Worm (Caenorhabditis elegans) whole organism, L3 larva: Measurements from ENCODE around the gene C08B6.2.

Experiments
- R02D3.7 ChIP-seq: fragments of 150-350 bp; optimal IDR thresholded peaks from 2 replicates; lab custom pipeline; 2014; ENCODE audit warnings: missing biosample characterization, missing genetic modification characterization
- ZK546.5 ChIP-seq: sonication (generic microtip); optimal IDR thresholded peaks from 2 replicates; lab custom pipeline; 2017; ENCODE audit warnings: missing biosample characterization, missing genetic modification characterization
- aly-2 ChIP-seq: fragments of 150-350 bp; optimal IDR thresholded peaks from 2 replicates; lab custom pipeline; 2014; ENCODE audit warnings: missing biosample characterization, missing genetic modification characterization
- ama-1 ChIP-seq: fragments of 150-350 bp; optimal IDR thresholded peaks from 2 replicates; lab custom pipeline; 2018
- ceh-16 ChIP-seq: sonication (generic microtip); optimal IDR thresholded peaks from 2 replicates; lab custom pipeline; 2017; ENCODE audit warnings: missing biosample characterization, missing genetic modification characterization
- ceh-28 ChIP-seq: fragments of 150-350 bp; optimal IDR thresholded peaks from 2 replicates; lab custom pipeline; 2014; ENCODE audit warnings: missing biosample characterization, missing genetic modification reagents, missing genetic modification characterization
- ceh-82 ChIP-seq: fragments of 150-350 bp; optimal IDR thresholded peaks from 2 replicates; lab custom pipeline; 2014; ENCODE audit warnings: missing biosample characterization, missing genetic modification characterization
- ceh-9 ChIP-seq: sonication (generic microtip); optimal IDR thresholded peaks from 2 replicates; lab custom pipeline; 2018; ENCODE audit warnings: missing biosample characterization, missing genetic modification characterization
- daf-12 ChIP-seq: fragments of 150-350 bp; optimal IDR thresholded peaks from 2 replicates; lab custom pipeline; 2014; ENCODE audit warnings: missing biosample characterization, missing genetic modification reagents, missing genetic modification characterization
- egl-27 ChIP-seq: sonication (generic microtip); optimal IDR thresholded peaks from 4 replicates; lab custom pipeline; 2017; ENCODE audit warnings: missing biosample characterization, missing genetic modification reagents, missing genetic modification characterization
- egl-5 ChIP-seq: fragments of 150-350 bp; optimal IDR thresholded peaks from 2 replicates; lab custom pipeline; 2017; ENCODE audit warnings: missing biosample characterization, missing genetic modification reagents, missing genetic modification characterization, inconsistent platforms
- elt-1 ChIP-seq: fragments of 150-350 bp; optimal IDR thresholded peaks from 2 replicates; lab custom pipeline; 2014; ENCODE audit warnings: missing biosample characterization, missing genetic modification characterization
- elt-2 ChIP-seq: sonication (generic microtip); optimal IDR thresholded peaks from 2 replicates; lab custom pipeline; 2016; ENCODE audit warnings: missing genetic modification reagents, mild to moderate bottlenecking, missing genetic modification characterization, missing compliant biosample characterization
- elt-3 ChIP-seq, 3 experiments: fragments of 150-350 bp in 1 of 3; sonication (generic microtip) in 2 of 3; optimal IDR thresholded peaks; 2 replicates in 2 of 3; 4 replicates in 1 of 3; lab custom pipeline; 2014 to 2017; ENCODE audit warnings: missing biosample characterization in 3 of 3, missing genetic modification characterization in 3 of 3
- eor-1 ChIP-seq, 2 experiments: fragments of 150-350 bp; optimal IDR thresholded peaks; 2 replicates each; lab custom pipeline; 2014 to 2018; ENCODE audit warnings: missing biosample characterization in 2 of 2, missing genetic modification characterization in 2 of 2
- fkh-10 ChIP-seq: sonication (generic microtip); optimal IDR thresholded peaks from 2 replicates; lab custom pipeline; 2017; ENCODE audit warnings: missing biosample characterization, missing genetic modification reagents, missing genetic modification characterization
- fkh-2 ChIP-seq: fragments of 150-350 bp; optimal IDR thresholded peaks from 2 replicates; lab custom pipeline; 2014; ENCODE audit warnings: missing biosample characterization, missing genetic modification reagents, missing genetic modification characterization
- fos-1 ChIP-seq: fragments of 150-350 bp; optimal IDR thresholded peaks from 2 replicates; lab custom pipeline; 2014; ENCODE audit warnings: missing biosample characterization, missing genetic modification characterization
- hmg-11 ChIP-seq: sonication (generic microtip); optimal IDR thresholded peaks from 2 replicates; lab custom pipeline; 2016; ENCODE audit warnings: missing genetic modification characterization, missing compliant biosample characterization
- jun-1 ChIP-seq: fragments of 150-350 bp; optimal IDR thresholded peaks from 2 replicates; lab custom pipeline; 2014; ENCODE audit warnings: missing biosample characterization, missing genetic modification reagents, missing genetic modification characterization
- lin-15B ChIP-seq: fragments of 150-350 bp; optimal IDR thresholded peaks from 2 replicates; lab custom pipeline; 2014; ENCODE audit warnings: missing biosample characterization, missing genetic modification characterization
- lin-39 ChIP-seq: fragments of 150-350 bp; optimal IDR thresholded peaks from 2 replicates; lab custom pipeline; 2018; ENCODE audit warnings: missing biosample characterization, missing genetic modification reagents, missing genetic modification characterization
- lsy-12 ChIP-seq: sonication (generic microtip); optimal IDR thresholded peaks from 2 replicates; lab custom pipeline; 2016; ENCODE audit warnings: mild to moderate bottlenecking, missing genetic modification characterization, missing compliant biosample characterization
- mdl-1 ChIP-seq: fragments of 150-350 bp; optimal IDR thresholded peaks from 2 replicates; lab custom pipeline; 2014; ENCODE audit warnings: missing biosample characterization, missing genetic modification characterization
- mml-1 ChIP-seq: fragments of 150-350 bp; sonication (generic microtip); optimal IDR thresholded peaks from 3 replicates; lab custom pipeline; 2014; ENCODE audit warnings: missing biosample characterization, missing genetic modification characterization
- nfya-1 ChIP-seq: sonication (generic microtip); optimal IDR thresholded peaks from 2 replicates; lab custom pipeline; 2017; ENCODE audit warnings: missing genetic modification characterization, mild to moderate bottlenecking, missing compliant biosample characterization, antibody characterized with exemption, moderate library complexity; ENCODE audit not compliant: insufficient read depth
- nhr-11 ChIP-seq: fragments of 150-350 bp; optimal IDR thresholded peaks from 2 replicates; lab custom pipeline; 2014; ENCODE audit warnings: missing biosample characterization, missing genetic modification characterization
- nhr-12 ChIP-seq: fragments of 150-350 bp; optimal IDR thresholded peaks from 2 replicates; lab custom pipeline; 2014; ENCODE audit warnings: missing biosample characterization, missing genetic modification characterization
- nhr-23 ChIP-seq: fragments of 150-350 bp; optimal IDR thresholded peaks from 2 replicates; lab custom pipeline; 2014; ENCODE audit warnings: missing biosample characterization, missing genetic modification reagents, missing genetic modification characterization
- nhr-237 ChIP-seq: fragments of 150-350 bp; optimal IDR thresholded peaks from 2 replicates; lab custom pipeline; 2014; ENCODE audit warnings: missing biosample characterization, missing genetic modification characterization
- nhr-25 ChIP-seq: sonication (generic microtip); optimal IDR thresholded peaks from 2 replicates; lab custom pipeline; 2017; ENCODE audit warnings: missing biosample characterization, missing genetic modification characterization
- nhr-28 ChIP-seq: fragments of 150-350 bp; optimal IDR thresholded peaks from 2 replicates; lab custom pipeline; 2014; ENCODE audit warnings: missing biosample characterization, missing genetic modification characterization
- nhr-43 ChIP-seq: sonication (generic microtip); optimal IDR thresholded peaks from 2 replicates; lab custom pipeline; 2016; ENCODE audit warnings: mild to moderate bottlenecking, missing genetic modification characterization, missing compliant biosample characterization; ENCODE audit not compliant: poor library complexity, severe bottlenecking
- nhr-67 ChIP-seq: fragments of 150-350 bp; optimal IDR thresholded peaks from 2 replicates; lab custom pipeline; 2014; ENCODE audit warnings: missing biosample characterization, missing genetic modification characterization
- nhr-76 ChIP-seq: fragments of 150-350 bp; sonication (generic microtip); optimal IDR thresholded peaks from 5 replicates; lab custom pipeline; 2014; ENCODE audit warnings: missing biosample characterization, missing genetic modification characterization
- nhr-77 ChIP-seq: fragments of 150-350 bp; optimal IDR thresholded peaks from 2 replicates; lab custom pipeline; 2014; ENCODE audit warnings: missing biosample characterization, missing genetic modification characterization
- pha-4 ChIP-seq: fragments of 150-350 bp; optimal IDR thresholded peaks from 2 replicates; lab custom pipeline; 2014; ENCODE audit warnings: missing biosample characterization, missing genetic modification reagents, missing genetic modification characterization
- pqm-1 ChIP-seq: fragments of 150-350 bp; optimal IDR thresholded peaks from 2 replicates; lab custom pipeline; 2017; ENCODE audit warnings: missing biosample characterization, missing genetic modification characterization, inconsistent platforms
- sea-2 ChIP-seq: fragments of 150-350 bp; sonication (generic microtip); optimal IDR thresholded peaks from 4 replicates; lab custom pipeline; 2014; ENCODE audit warnings: missing biosample characterization, missing genetic modification reagents, missing genetic modification characterization
- skn-1 ChIP-seq: fragments of 150-350 bp; optimal IDR thresholded peaks from 2 replicates; lab custom pipeline; 2014; ENCODE audit warnings: missing biosample characterization, missing genetic modification characterization
- snpc-4 ChIP-seq: fragments of 150-350 bp; optimal IDR thresholded peaks from 2 replicates; lab custom pipeline; 2014; ENCODE audit warnings: missing biosample characterization, missing genetic modification characterization
- tbx-2 ChIP-seq: sonication (generic microtip); optimal IDR thresholded peaks from 2 replicates; lab custom pipeline; 2016; ENCODE audit warnings: mild to moderate bottlenecking, missing genetic modification characterization, missing compliant biosample characterization
- unc-39 ChIP-seq: sonication (generic microtip); optimal IDR thresholded peaks from 4 replicates; lab custom pipeline; 2017; ENCODE audit warnings: missing biosample characterization, missing genetic modification characterization
- unc-62 ChIP-seq: fragments of 150-350 bp; sonication (generic microtip); optimal IDR thresholded peaks from 4 replicates; lab custom pipeline; 2014; ENCODE audit warnings: missing biosample characterization, missing genetic modification reagents, missing genetic modification characterization
- zag-1 ChIP-seq: fragments of 150-350 bp; optimal IDR thresholded peaks from 2 replicates; lab custom pipeline; 2014; ENCODE audit warnings: missing biosample characterization, missing genetic modification characterization
- ztf-11 ChIP-seq: fragments of 150-350 bp; optimal IDR thresholded peaks from 2 replicates; lab custom pipeline; 2014; ENCODE audit warnings: missing biosample characterization, missing genetic modification characterization
- ztf-4 ChIP-seq: fragments of 150-350 bp; optimal IDR thresholded peaks from 2 replicates; lab custom pipeline; 2014; ENCODE audit warnings: missing biosample characterization, missing genetic modification characterization

C08B6.2 gene

ce11 chrV:10086141-10086540 lies 19.4 kb upstream of the C08B6.2 start:
- TF ChIP-seq nhr-76 (tag; lab: Kevin White, UChicago) (peak; percentile 35), unc-62 (GFP tag; lab: Kevin White, UChicago) (no peak)

DNA sequence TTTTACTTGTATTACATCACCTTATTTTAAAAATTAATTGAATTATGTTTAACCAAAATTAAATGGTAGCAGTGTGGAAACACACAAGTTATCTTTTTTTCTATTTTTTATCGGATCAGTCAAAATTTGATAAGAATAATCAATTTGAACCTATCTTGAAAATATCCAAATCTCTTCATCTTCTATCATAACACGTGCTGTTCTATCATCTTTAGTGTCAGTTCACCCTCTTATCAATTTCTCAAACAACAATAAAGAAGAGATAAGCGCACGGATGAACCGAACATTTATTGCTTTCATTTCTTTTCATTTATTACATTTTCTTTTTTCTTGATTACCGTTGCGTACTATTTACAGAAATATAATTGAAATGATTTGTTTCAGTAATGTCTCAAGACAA lies 18.4 kb upstream of the C08B6.2 start, which contains the start of gene R04B5.5:
R04B5.5 (plus strand) TSS at position 378 of the 400 bp plus-strand sequence.
- no peak for TF ChIP-seq ceh-16 (tag; lab: Kevin White, UChicago)
- TF ChIP-seq R02D3.7 (tag; lab: Kevin White, UChicago): no peak
- TF ChIP-seq nhr-25 (tag; lab: Kevin White, UChicago): no peak
- TF ChIP-seq fos-1: no peak
- TF ChIP-seq nhr-76 (tag; lab: Kevin White, UChicago): peak; percentile 62
- TF ChIP-seq nfya-1 (tag; lab: Kevin White, UChicago): no peak
- no peak for TF ChIP-seq egl-27 (tag; lab: Kevin White, UChicago)
- TF ChIP-seq elt-3 (tag; optimal IDR thresholded peaks at IDR 0.05; lab: Kevin White, UChicago): peak in 1 of 3 experiments; percentile 71
- TF ChIP-seq lsy-12 (tag; lab: Kevin White, UChicago): no peak
- TF ChIP-seq mml-1 (tag; lab: Kevin White, UChicago): no peak
- TF ChIP-seq jun-1: peak; percentile 39
- no peak for TF ChIP-seq ZK546.5 (tag; lab: Kevin White, UChicago)
- no peak for TF ChIP-seq skn-1 (tag; lab: Kevin White, UChicago)
- no peak for TF ChIP-seq ztf-11
- TF ChIP-seq zag-1: no peak
- no peak for TF ChIP-seq tbx-2 (tag; lab: Kevin White, UChicago)
- peak; percentile 59 for TF ChIP-seq nhr-43 (tag; lab: Kevin White, UChicago)
- TF ChIP-seq elt-2 (tag; lab: Kevin White, UChicago): peak; percentile 91
- no peak for TF ChIP-seq nhr-12
- no peak for TF ChIP-seq pha-4 (tag; lab: Kevin White, UChicago)
- TF ChIP-seq pqm-1 (tag; lab: Kevin White, UChicago): peak; percentile 81
- no peak for TF ChIP-seq nhr-11
- peak; percentile 60 for TF ChIP-seq nhr-23 (tag; lab: Kevin White, UChicago)
- no peak for TF ChIP-seq fkh-2 (tag; lab: Kevin White, UChicago)
- peak; percentile 2 for TF ChIP-seq ceh-28 (tag; lab: Kevin White, UChicago)
- no peak for TF ChIP-seq hmg-11 (tag; lab: Kevin White, UChicago)
- TF ChIP-seq mdl-1: peak; percentile 18
- TF ChIP-seq sea-2 (GFP tag; lab: Kevin White, UChicago): no peak
- TF ChIP-seq ztf-4: peak; percentile 61
- TF ChIP-seq aly-2 (tag; lab: Kevin White, UChicago): no peak
- TF ChIP-seq nhr-237 (tag; lab: Kevin White, UChicago): no peak
- TF ChIP-seq lin-39 (tag; lab: Kevin White, UChicago): no peak
- no peak for TF ChIP-seq ceh-82 (tag; lab: Kevin White, UChicago)
- no peak for TF ChIP-seq nhr-67 (tag; lab: Kevin White, UChicago)
- no peak for TF ChIP-seq ceh-9 (tag; lab: Kevin White, UChicago)
- TF ChIP-seq lin-15B (tag; lab: Kevin White, UChicago): no peak
- TF ChIP-seq daf-12 (tag; lab: Kevin White, UChicago): no peak
- TF ChIP-seq elt-1 (tag; lab: Kevin White, UChicago): no peak
- no peak for TF ChIP-seq nhr-28
- no peak for TF ChIP-seq ama-1
- TF ChIP-seq fkh-10 (GFP tag; lab: Kevin White, UChicago): no peak
- no peak for TF ChIP-seq unc-39
- TF ChIP-seq unc-62 (GFP tag; lab: Kevin White, UChicago): no peak
- TF ChIP-seq eor-1 (tag; optimal IDR thresholded peaks at IDR 0.05; lab: Kevin White, UChicago): no peak
- TF ChIP-seq egl-5 (tag; lab: Kevin White, UChicago): no peak
- TF ChIP-seq nhr-77 (tag; lab: Kevin White, UChicago): no peak
- no peak for TF ChIP-seq snpc-4
